Fruit fly (Drosophila melanogaster) whole organism, embryonic: ENCODE measurements around the gene Unr.

ENCODE experiments used
- CG13775 ChIP-seq: fragments of 200-800 bp; sonication (Bioruptor generic); optimal IDR thresholded peaks from 3 replicates; lab custom pipeline; 2017; ENCODE audit warnings: missing biosample characterization, mild to moderate bottlenecking, missing genetic modification characterization
- CG2678 ChIP-seq: fragments of 200-800 bp; sonication (Bioruptor generic); optimal IDR thresholded peaks from 3 replicates; lab custom pipeline; 2019; ENCODE audit warnings: missing biosample characterization, mild to moderate bottlenecking, missing genetic modification characterization, moderate library complexity
- CG3163 ChIP-seq: fragments of 200-800 bp; sonication (Bioruptor generic); optimal IDR thresholded peaks from 3 replicates; lab custom pipeline; 2016; ENCODE audit warnings: missing biosample characterization, missing genetic modification characterization
- CG5180 ChIP-seq: fragments of 200-800 bp; sonication (Bioruptor generic); optimal IDR thresholded peaks from 3 replicates; lab custom pipeline; 2017; ENCODE audit warnings: missing biosample characterization, missing genetic modification characterization, mild to moderate bottlenecking, moderate library complexity, missing genetic modification reagents
- CG6854 ChIP-seq: fragments of 200-800 bp; sonication (Bioruptor generic); optimal IDR thresholded peaks from 3 replicates; lab custom pipeline; 2017; ENCODE audit warnings: missing biosample characterization, mild to moderate bottlenecking, missing genetic modification characterization
- Dbx ChIP-seq: fragments of 200-800 bp; sonication (Bioruptor generic); IDR thresholded peaks from 3 replicates; pipeline ENCODE4 v1.3.6; 2022; ENCODE audit warnings: missing biosample characterization, missing genetic modification characterization
- Dfd ChIP-seq, 2 experiments: fragments of >200 bp; optimal IDR thresholded peaks; 2 replicates each; lab custom pipeline; 2017; ENCODE audit warnings: missing biosample characterization in 2 of 2, missing genetic modification characterization in 2 of 2
- dimm ChIP-seq: fragments of 200-800 bp; sonication (Bioruptor generic); IDR thresholded peaks from 2 replicates; pipeline ENCODE4 v1.3.6; 2022; ENCODE audit warnings: missing biosample characterization, missing genetic modification characterization
- gem ChIP-seq: fragments of 200-800 bp; sonication (Bioruptor generic); optimal IDR thresholded peaks from 2 replicates; lab custom pipeline; 2019; ENCODE audit warnings: missing biosample characterization, mild to moderate bottlenecking, missing genetic modification characterization, moderate library complexity
- pfk ChIP-seq: fragments of 200-800 bp; sonication (Bioruptor generic); optimal IDR thresholded peaks from 2 replicates; lab custom pipeline; 2018; ENCODE audit warnings: missing biosample characterization, mild to moderate bottlenecking, missing genetic modification characterization, moderate library complexity
- sob ChIP-seq: fragments of 200-800 bp; sonication (Bioruptor generic); IDR thresholded peaks from 2 replicates; pipeline ENCODE4 v1.3.6; 2022; ENCODE audit warnings: missing biosample characterization, missing genetic modification characterization

DNA sequence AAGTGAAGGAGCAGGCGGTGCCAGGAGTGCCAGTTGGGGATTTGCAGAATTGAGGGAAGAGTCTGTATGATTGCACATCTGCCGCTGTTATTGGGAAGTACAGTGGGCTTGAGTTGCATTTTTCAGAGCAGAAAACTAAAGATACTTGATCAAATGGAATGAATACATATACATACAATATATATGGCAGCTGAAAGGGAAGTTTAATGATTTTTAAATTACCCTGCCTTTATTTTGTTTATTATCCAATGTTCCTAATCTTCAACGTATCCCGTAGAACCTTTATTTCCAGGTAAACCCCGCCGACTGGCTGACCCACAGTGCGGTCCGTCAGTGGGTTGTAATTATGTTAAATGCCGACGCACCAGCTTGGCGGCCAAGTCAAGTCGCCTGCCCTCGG is 38.8 kb upstream of the Unr start:
- no peak for TF ChIP-seq Dbx (GFP tag; lab: Robert Waterston, UW)
- TF ChIP-seq gem (tag; lab: Kevin White, UChicago), result no peak
- no peak for TF ChIP-seq CG5180 (GFP tag; lab: Kevin White, UChicago)
- no peak for TF ChIP-seq CG2678 (tag; lab: Kevin White, UChicago)
- TF ChIP-seq Dfd (GFP tag; optimal IDR thresholded peaks at IDR 0.05; lab: Kevin White, UChicago), result no peak
- TF ChIP-seq sob (GFP tag; lab: Robert Waterston, UW), result no peak
- no peak for TF ChIP-seq dimm (GFP tag; lab: Robert Waterston, UW)
- TF ChIP-seq pfk (GFP tag; lab: Kevin White, UChicago), result no peak
- no peak for TF ChIP-seq CG3163 (GFP tag; lab: Kevin White, UChicago)
- TF ChIP-seq CG13775 (GFP tag; lab: Kevin White, UChicago), result no peak
- TF ChIP-seq CG6854 (GFP tag; lab: Kevin White, UChicago), result no peak
